Worm (Caenorhabditis elegans) whole organism, young adult: ENCODE data around the gene C31B8.9.

Source experiments
- mes-4 ChIP-seq: sonication (generic microtip); optimal IDR thresholded peaks from 2 replicates; lab custom pipeline; 2016; ENCODE audit warnings: missing genotype, missing genetic modification characterization, missing compliant biosample characterization
- ztf-26 ChIP-seq: sonication (generic microtip); optimal IDR thresholded peaks from 2 replicates; lab custom pipeline; 2017; ENCODE audit warnings: missing genetic modification characterization, missing compliant biosample characterization

DNA sequence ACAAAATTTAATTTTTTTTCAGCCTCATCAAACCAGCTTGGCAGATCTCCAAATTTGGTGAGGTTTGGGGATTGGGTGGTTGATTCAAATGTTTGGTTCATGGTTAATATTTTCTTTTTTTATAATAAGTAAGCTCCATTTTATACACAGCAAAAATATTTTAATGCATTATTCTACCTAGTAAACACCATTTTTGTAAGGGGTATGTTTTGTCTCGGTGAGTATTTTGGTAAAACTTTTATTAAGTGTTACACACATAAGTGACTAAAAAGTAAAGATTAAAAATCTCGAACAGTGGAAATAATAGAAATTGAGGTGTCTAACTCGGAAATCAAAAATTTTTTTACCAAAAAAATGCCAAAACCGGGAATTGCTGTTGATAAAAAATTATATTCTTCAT is 24.1 kb downstream of the C31B8.9 start, which contains the start of gene srw-4:
- TF ChIP-seq mes-4 = no peak
- no peak for TF ChIP-seq ztf-26 (tag; lab: Kevin White, UChicago)
